Worm (Caenorhabditis elegans) whole organism, midembryonic: Measurements from ENCODE around the gene zig-12.

Experiments used
- flt-1 ChIP-seq: fragments of 200-800 bp; sonication (Bioruptor generic); IDR thresholded peaks from 2 replicates; pipeline ENCODE4 v1.3.6; 2022; ENCODE audit warnings: missing genetic modification characterization, missing compliant biosample characterization
- tab-1 ChIP-seq: fragments of 200-800 bp; sonication (Bioruptor generic); IDR thresholded peaks from 2 replicates; pipeline ENCODE4 v1.3.6; 2022; ENCODE audit warnings: missing genetic modification characterization, missing compliant biosample characterization
- ztf-23 ChIP-seq: fragments of 200-800 bp; sonication (Bioruptor generic); IDR thresholded peaks from 2 replicates; pipeline ENCODE4 v1.3.6; 2022; ENCODE audit warnings: missing genetic modification reagents, missing genetic modification characterization, missing compliant biosample characterization

- TF ChIP-seq tab-1 (GFP tag; lab: Robert Waterston, UW) = no peak
- no peak for TF ChIP-seq flt-1 (GFP tag; lab: Robert Waterston, UW)
- TF ChIP-seq ztf-23 (GFP tag; lab: Robert Waterston, UW) = no peak
Measured at ce11 chrX:8750209-8750608, 13.5 kb upstream of the zig-12 start.
